Worm (Caenorhabditis elegans): ENCODE measurements around the gene Y25C1A.2.

- TF ChIP-seq ceh-14 (tag; optimal IDR thresholded peaks at IDR 0.05): no peak
- TF ChIP-seq hlh-13 (GFP tag; optimal IDR thresholded peaks at IDR 0.05): no peak
- no peak for TF ChIP-seq nfya-1 (tag; optimal IDR thresholded peaks at IDR 0.05)
Observed at ce11 chrII:3158985-3159384, 46.6 kb downstream of the Y25C1A.2 start, which contains the start of gene sri-34.
